Worm (Caenorhabditis elegans) whole organism, L4 larva: ENCODE measurements around the gene Y62E10A.13.

ENCODE experiments used
- D1046.2 ChIP-seq: fragments of 200-800 bp; sonication (Bioruptor generic); IDR thresholded peaks from 2 replicates; pipeline ENCODE4 v1.3.6; 2022; ENCODE audit warnings: missing genetic modification characterization, missing compliant biosample characterization
- unc-62 ChIP-seq, 3 experiments: fragments of 150-350 bp in 1 of 3; sonication (generic microtip); optimal IDR thresholded peaks in 2 of 3; peaks in 1 of 3; 1 replicate in 1 of 3; 2 replicates in 2 of 3; lab custom pipeline; 2014 to 2017; ENCODE audit warnings: missing biosample characterization in 3 of 3, missing genetic modification characterization in 3 of 3, missing genetic modification reagents in 3 of 3, missing genotype in 1 of 3

The Y62E10A.13 gene

DNA sequence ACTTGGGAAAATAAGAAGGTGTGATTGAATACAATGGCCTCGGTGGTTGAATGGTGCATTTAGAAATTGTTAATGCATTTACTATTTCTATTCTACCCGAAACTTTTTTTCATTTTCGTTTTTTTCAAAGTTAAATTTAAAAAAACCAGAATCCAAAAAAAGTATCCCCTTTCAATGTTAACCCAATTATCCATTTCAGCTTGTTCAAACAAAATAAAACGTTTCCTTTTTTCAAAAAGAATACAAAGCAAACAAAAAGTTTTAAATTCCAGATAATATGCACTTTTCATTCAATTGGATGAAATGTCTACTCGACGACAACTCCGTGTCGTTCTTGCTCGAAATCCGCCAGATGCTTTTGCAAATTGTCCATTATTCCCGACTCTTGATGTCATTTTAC is 56.3 kb downstream of the Y62E10A.13 start, which contains the start of gene W02A2.5:
Gene W02A2.5 (plus strand): TSS at position 301 of the 400 bp plus-strand sequence.
- TF ChIP-seq unc-62 (GFP tag; optimal IDR thresholded peaks at IDR 0.05 in 1 of 2; lab: Kevin White, UChicago) (peak in 1 of 2 experiments; percentile 62), unc-62 (tag; optimal IDR thresholded peaks at IDR 0.05; lab: Kevin White, UChicago) (no peak), D1046.2 (no peak)
- TF ChIP-seq, all 104 proteins: peak for 1
